Fruit fly (Drosophila melanogaster) whole organism, embryonic: ENCODE data around the gene CG6962.

Experiments used
- ATbp ChIP-seq: fragments of 200-800 bp; sonication (Bioruptor generic); optimal IDR thresholded peaks from 2 replicates; lab custom pipeline; 2017; ENCODE audit warnings: missing biosample characterization, mild to moderate bottlenecking, missing genetic modification characterization, missing genetic modification reagents
- Abd-B ChIP-seq: fragments of 200-800 bp; sonication (Bioruptor generic); optimal IDR thresholded peaks from 2 replicates; lab custom pipeline; 2018; ENCODE audit warnings: missing biosample characterization, mild to moderate bottlenecking, missing genetic modification characterization, moderate library complexity
- B-H2 ChIP-seq: fragments of 200-800 bp; sonication (Bioruptor generic); optimal IDR thresholded peaks from 2 replicates; lab custom pipeline; 2018; ENCODE audit warnings: missing biosample characterization, mild to moderate bottlenecking, missing genetic modification characterization
- CG10147 ChIP-seq: fragments of 200-800 bp; sonication (Bioruptor generic); optimal IDR thresholded peaks from 2 replicates; lab custom pipeline; 2019; ENCODE audit warnings: missing biosample characterization, mild to moderate bottlenecking, missing genetic modification characterization, moderate library complexity
- CG11247 ChIP-seq: fragments of 200-800 bp; sonication (Bioruptor generic); IDR thresholded peaks from 2 replicates; pipeline ENCODE4 v1.3.6; 2022; ENCODE audit warnings: missing biosample characterization, missing genetic modification characterization
- CG11456 ChIP-seq: fragments of 200-800 bp; sonication (Bioruptor generic); IDR thresholded peaks from 3 replicates; pipeline ENCODE4 v1.3.6; 2022; ENCODE audit warnings: missing biosample characterization, missing genetic modification characterization
- CG14050 ChIP-seq: fragments of 200-800 bp; sonication (Bioruptor generic); IDR thresholded peaks from 3 replicates; pipeline ENCODE4 v1.3.6; 2022; ENCODE audit warnings: missing biosample characterization, missing genetic modification characterization
- CG14441 ChIP-seq: fragments of 200-800 bp; sonication (Bioruptor generic); IDR thresholded peaks from 2 replicates; pipeline ENCODE4 v1.3.6; 2022; ENCODE audit warnings: missing biosample characterization, missing genetic modification characterization
- CG15011 ChIP-seq: fragments of 200-800 bp; sonication (Bioruptor generic); optimal IDR thresholded peaks from 3 replicates; lab custom pipeline; 2018; ENCODE audit warnings: missing biosample characterization, mild to moderate bottlenecking, missing genetic modification characterization
- CG15479 ChIP-seq: fragments of 200-800 bp; sonication (Bioruptor generic); optimal IDR thresholded peaks from 3 replicates; lab custom pipeline; 2019; ENCODE audit warnings: missing biosample characterization, mild to moderate bottlenecking, missing genetic modification characterization, moderate library complexity
- CG1602 ChIP-seq: fragments of 200-800 bp; sonication (Bioruptor generic); optimal IDR thresholded peaks from 3 replicates; lab custom pipeline; 2016; ENCODE audit warnings: missing biosample characterization, missing genetic modification characterization
- CG17186 ChIP-seq: fragments of 200-800 bp; sonication (Bioruptor generic); optimal IDR thresholded peaks from 3 replicates; lab custom pipeline; 2017; ENCODE audit warnings: missing biosample characterization, missing genetic modification reagents, missing genetic modification characterization
- CG17568 ChIP-seq: fragments of 200-800 bp; sonication (Bioruptor generic); optimal IDR thresholded peaks from 2 replicates; lab custom pipeline; 2018; ENCODE audit warnings: missing biosample characterization, mild to moderate bottlenecking, missing genetic modification characterization, moderate library complexity
- CG18262 ChIP-seq: fragments of 200-800 bp; optimal IDR thresholded peaks from 3 replicates; lab custom pipeline; 2019; ENCODE audit warnings: missing biosample characterization, mild to moderate bottlenecking, missing genetic modification characterization, moderate library complexity
- CG2199 ChIP-seq: fragments of 200-800 bp; sonication (Bioruptor generic); IDR thresholded peaks from 3 replicates; pipeline ENCODE4 v1.3.6; 2022; ENCODE audit warnings: missing biosample characterization, missing genetic modification characterization
- CG2712 ChIP-seq: fragments of 200-800 bp; optimal IDR thresholded peaks from 3 replicates; lab custom pipeline; 2019; ENCODE audit warnings: missing biosample characterization, mild to moderate bottlenecking, missing genetic modification characterization, moderate library complexity
- CG30403 ChIP-seq: fragments of 200-800 bp; sonication (Bioruptor generic); optimal IDR thresholded peaks from 3 replicates; lab custom pipeline; 2016; ENCODE audit warnings: missing biosample characterization, missing genetic modification characterization
- CG31441 ChIP-seq: fragments of 200-800 bp; sonication (Bioruptor generic); IDR thresholded peaks from 2 replicates; pipeline ENCODE4 v1.3.6; 2022; ENCODE audit warnings: missing biosample characterization, missing genetic modification characterization
- CG32532 ChIP-seq: fragments of 200-800 bp; sonication (Bioruptor generic); IDR thresholded peaks from 2 replicates; pipeline ENCODE4 v1.3.6; 2022; ENCODE audit warnings: missing biosample characterization, missing genetic modification characterization
- CG32772 ChIP-seq: fragments of 200-800 bp; sonication (Bioruptor generic); IDR thresholded peaks from 2 replicates; pipeline ENCODE4 v1.3.6; 2022; ENCODE audit warnings: missing biosample characterization, missing genetic modification characterization
- CG34422 ChIP-seq: fragments of 200-800 bp; sonication (Bioruptor generic); IDR thresholded peaks from 3 replicates; pipeline ENCODE4 v1.3.6; 2022; ENCODE audit warnings: missing biosample characterization, missing genetic modification characterization
- CG4820 ChIP-seq: fragments of 200-800 bp; sonication (Bioruptor generic); optimal IDR thresholded peaks from 3 replicates; lab custom pipeline; 2016; ENCODE audit warnings: missing biosample characterization, missing genetic modification characterization
- CG5180 ChIP-seq: fragments of 200-800 bp; sonication (Bioruptor generic); optimal IDR thresholded peaks from 3 replicates; lab custom pipeline; 2017; ENCODE audit warnings: missing biosample characterization, missing genetic modification characterization, mild to moderate bottlenecking, moderate library complexity, missing genetic modification reagents
- CG6813 ChIP-seq: fragments of 200-800 bp; sonication (Bioruptor generic); optimal IDR thresholded peaks from 2 replicates; lab custom pipeline; 2017; ENCODE audit warnings: missing biosample characterization, missing genetic modification characterization, mild to moderate bottlenecking, moderate library complexity, missing genetic modification reagents
- CG7357 ChIP-seq: fragments of 200-800 bp; sonication (Bioruptor generic); IDR thresholded peaks from 3 replicates; pipeline ENCODE4 v1.3.6; 2022; ENCODE audit warnings: missing biosample characterization, missing genetic modification characterization
- CG9609 ChIP-seq: fragments of 200-800 bp; sonication (Bioruptor generic); optimal IDR thresholded peaks from 3 replicates; lab custom pipeline; 2016; ENCODE audit warnings: missing biosample characterization, missing genetic modification characterization
- CG9727 ChIP-seq: fragments of 200-800 bp; sonication (Bioruptor generic); optimal IDR thresholded peaks from 3 replicates; lab custom pipeline; 2017; ENCODE audit warnings: missing biosample characterization, mild to moderate bottlenecking, missing genetic modification characterization
- D19A ChIP-seq: fragments of 200-800 bp; optimal IDR thresholded peaks from 3 replicates; lab custom pipeline; 2019; ENCODE audit warnings: missing biosample characterization, mild to moderate bottlenecking, missing genetic modification characterization, moderate library complexity
- E2f1 ChIP-seq: fragments of 200-800 bp; sonication (Bioruptor generic); IDR thresholded peaks from 2 replicates; pipeline ENCODE4 v1.3.6; 2022; ENCODE audit warnings: missing biosample characterization, missing genetic modification characterization
- Ets97D ChIP-seq: fragments of 200-800 bp; sonication (Bioruptor generic); optimal IDR thresholded peaks from 3 replicates; lab custom pipeline; 2016; ENCODE audit warnings: missing biosample characterization, missing genetic modification characterization
- Fer3 ChIP-seq: fragments of 200-800 bp; sonication (Bioruptor generic); optimal IDR thresholded peaks from 2 replicates; lab custom pipeline; 2018; ENCODE audit warnings: missing biosample characterization, mild to moderate bottlenecking, missing genetic modification characterization, moderate library complexity
- H15 ChIP-seq: fragments of 200-800 bp; sonication (Bioruptor generic); IDR thresholded peaks from 3 replicates; pipeline ENCODE4 v1.3.6; 2022; ENCODE audit warnings: missing biosample characterization, missing genetic modification characterization
- HLH3B ChIP-seq: fragments of 200-800 bp; sonication (Bioruptor generic); IDR thresholded peaks from 2 replicates; pipeline ENCODE4 v1.3.6; 2022; ENCODE audit warnings: missing biosample characterization, missing genetic modification characterization
- HmgZ ChIP-seq: fragments of 200-800 bp; sonication (Bioruptor generic); optimal IDR thresholded peaks from 2 replicates; lab custom pipeline; 2018; ENCODE audit warnings: missing biosample characterization, mild to moderate bottlenecking, missing genetic modification characterization
- Hmx ChIP-seq: fragments of 200-800 bp; sonication (Bioruptor generic); optimal IDR thresholded peaks from 2 replicates; lab custom pipeline; 2016; ENCODE audit warnings: missing biosample characterization, missing genetic modification characterization
- Lpt ChIP-seq: fragments of >200 bp; optimal IDR thresholded peaks from 2 replicates; lab custom pipeline; 2018; ENCODE audit warnings: missing biosample characterization, missing genetic modification characterization
- Meics ChIP-seq: fragments of 200-800 bp; sonication (Bioruptor generic); optimal IDR thresholded peaks from 2 replicates; lab custom pipeline; 2017; ENCODE audit warnings: missing biosample characterization, mild to moderate bottlenecking, missing genetic modification characterization
- Sox100B ChIP-seq: fragments of 200-800 bp; sonication (Bioruptor generic); optimal IDR thresholded peaks from 3 replicates; lab custom pipeline; 2018; ENCODE audit warnings: missing biosample characterization, mild to moderate bottlenecking, missing genetic modification characterization
- Vsx1 ChIP-seq: fragments of 200-800 bp; sonication (Bioruptor generic); optimal IDR thresholded peaks from 2 replicates; lab custom pipeline; 2017; ENCODE audit warnings: missing biosample characterization, mild to moderate bottlenecking, missing genetic modification characterization, missing genetic modification reagents
- ap ChIP-seq: fragments of 200-800 bp; sonication (Bioruptor generic); IDR thresholded peaks from 2 replicates; pipeline ENCODE4 v1.3.6; 2022; ENCODE audit warnings: missing biosample characterization, missing genetic modification characterization
- bcd ChIP-seq: fragments of 200-800 bp; sonication (Bioruptor generic); optimal IDR thresholded peaks from 2 replicates; lab custom pipeline; 2017; ENCODE audit warnings: missing biosample characterization, mild to moderate bottlenecking, missing genetic modification characterization
- dysf ChIP-seq: fragments of 200-800 bp; sonication (Bioruptor generic); IDR thresholded peaks from 3 replicates; pipeline ENCODE4 v1.3.6; 2022; ENCODE audit warnings: missing biosample characterization, missing genetic modification characterization
- gem ChIP-seq: fragments of 200-800 bp; sonication (Bioruptor generic); optimal IDR thresholded peaks from 2 replicates; lab custom pipeline; 2019; ENCODE audit warnings: missing biosample characterization, mild to moderate bottlenecking, missing genetic modification characterization, moderate library complexity
- gro ChIP-seq: fragments of 200-800 bp; sonication (Bioruptor generic); optimal IDR thresholded peaks from 2 replicates; lab custom pipeline; 2016; ENCODE audit warnings: missing biosample characterization, missing genetic modification characterization
- jigr1 ChIP-seq: fragments of 200-800 bp; sonication (Bioruptor generic); IDR thresholded peaks from 3 replicates; pipeline ENCODE4 v1.3.6; 2022; ENCODE audit warnings: missing biosample characterization, missing genetic modification characterization
- onecut ChIP-seq: fragments of 200-800 bp; sonication (Bioruptor generic); IDR thresholded peaks from 2 replicates; pipeline ENCODE4 v1.3.6; 2022; ENCODE audit warnings: missing biosample characterization, missing genetic modification characterization
- prd ChIP-seq, 3 experiments: fragments of >200 bp in 2 of 3; fragments of 200-800 bp in 1 of 3; sonication (Bioruptor generic) in 1 of 3; optimal IDR thresholded peaks in 2 of 3; IDR thresholded peaks in 1 of 3; 2 replicates in 2 of 3; 3 replicates in 1 of 3; pipeline versions ENCODE4 v1.3.6 to Lab custom; 2017 to 2022; ENCODE audit warnings: missing biosample characterization in 1 of 3, missing genetic modification characterization in 1 of 3
- slou ChIP-seq: fragments of 200-800 bp; sonication (Bioruptor generic); optimal IDR thresholded peaks from 3 replicates; lab custom pipeline; 2016; ENCODE audit warnings: missing biosample characterization, missing genetic modification characterization
- tgo ChIP-seq: fragments of 200-800 bp; sonication (Bioruptor generic); IDR thresholded peaks from 3 replicates; pipeline ENCODE4 v1.3.6; 2022; ENCODE audit warnings: missing biosample characterization, missing genetic modification characterization
- tup ChIP-seq: fragments of 200-800 bp; sonication (Bioruptor generic); optimal IDR thresholded peaks from 2 replicates; lab custom pipeline; 2016; ENCODE audit warnings: missing biosample characterization, mild to moderate bottlenecking, missing genetic modification characterization, moderate library complexity

The CG6962 gene

dm6 chr3R:11869675-11870074 is 12.7 kb downstream of the CG6962 start:
- no peak for TF ChIP-seq CG14050 (GFP tag; lab: Robert Waterston, UW)
- no peak for TF ChIP-seq CG17568 (GFP tag; lab: Kevin White, UChicago)
- peak; percentile 3 for TF ChIP-seq Abd-B
- TF ChIP-seq CG32532 (GFP tag; lab: Robert Waterston, UW): peak; percentile 54; the same call in 1 of the 2 replicates
- TF ChIP-seq CG10147 (GFP tag; lab: Kevin White, UChicago): peak; percentile 10
- TF ChIP-seq CG7357 (GFP tag; lab: Robert Waterston, UW): 0 out of 3 replicates have a peak, but pooled peaks have one; percentile 11
- no peak for TF ChIP-seq jigr1
- peak; percentile 67 for TF ChIP-seq CG14441 (GFP tag; lab: Robert Waterston, UW)
- peak; percentile 58 for TF ChIP-seq HLH3B (GFP tag; lab: Robert Waterston, UW)
- TF ChIP-seq tgo (GFP tag; lab: Robert Waterston, UW): peak; percentile 46; the same call in 2 of the 3 replicates
- TF ChIP-seq CG2712: peak; percentile 51
- TF ChIP-seq Lpt (GFP tag; lab: Kevin White, UChicago): no peak
- no peak for TF ChIP-seq Ets97D (GFP tag; lab: Kevin White, UChicago)
- TF ChIP-seq slou: no peak
- TF ChIP-seq CG9727 (GFP tag; lab: Kevin White, UChicago): peak; percentile 21
- no peak for TF ChIP-seq tup (GFP tag; lab: Kevin White, UChicago)
- no peak for TF ChIP-seq HmgZ (tag; lab: Kevin White, UChicago)
- TF ChIP-seq Meics (GFP tag; lab: Kevin White, UChicago): peak; percentile 34
- peak; percentile 65 for TF ChIP-seq dysf (GFP tag; lab: Robert Waterston, UW)
- 0 out of 3 replicates have a peak, but pooled peaks have one; percentile 30 for TF ChIP-seq CG34422 (GFP tag; lab: Robert Waterston, UW)
- TF ChIP-seq CG1602: no peak
- no peak for TF ChIP-seq Hmx (GFP tag; lab: Kevin White, UChicago)
- no peak for TF ChIP-seq prd (optimal IDR thresholded peaks at IDR 0.05; lab: Kevin White, UChicago)
- TF ChIP-seq prd (GFP tag; IDR thresholded peaks at IDR 0.05; lab: Robert Waterston, UW): peak; percentile 68
- peak; percentile 42; the same call in 1 of the 3 replicates for TF ChIP-seq H15 (GFP tag; lab: Robert Waterston, UW)
- TF ChIP-seq CG2199 (GFP tag; lab: Robert Waterston, UW): 0 out of 3 replicates have a peak, but pooled peaks have one; percentile 47
- peak; percentile 65 for TF ChIP-seq CG11456 (GFP tag; lab: Robert Waterston, UW)
- TF ChIP-seq E2f1 (GFP tag; lab: Robert Waterston, UW): peak; percentile 52; the same call in 1 of the 2 replicates
- TF ChIP-seq bcd (GFP tag; lab: Kevin White, UChicago): peak; percentile 38
- TF ChIP-seq CG5180 (GFP tag; lab: Kevin White, UChicago): peak; percentile 99
- peak; percentile 35 for TF ChIP-seq Fer3
- TF ChIP-seq CG31441 (GFP tag; lab: Robert Waterston, UW): peak; percentile 46; the same call in 1 of the 2 replicates
- peak; percentile 8 for TF ChIP-seq Vsx1 (GFP tag; lab: Kevin White, UChicago)
- 0 out of 2 replicates have a peak, but pooled peaks have one; percentile 28 for TF ChIP-seq CG32772 (GFP tag; lab: Robert Waterston, UW)
- no peak for TF ChIP-seq CG9609 (GFP tag; lab: Kevin White, UChicago)
- TF ChIP-seq CG15479 (GFP tag; lab: Kevin White, UChicago): no peak
- TF ChIP-seq B-H2 (GFP tag; lab: Kevin White, UChicago): no peak
- TF ChIP-seq D19A (tag; lab: Kevin White, UChicago): peak; percentile 49
- peak; percentile 29 for TF ChIP-seq CG4820
- no peak for TF ChIP-seq CG17186 (GFP tag; lab: Kevin White, UChicago)
- TF ChIP-seq CG11247 (GFP tag; lab: Robert Waterston, UW): peak; percentile 33; the same call in 1 of the 2 replicates
- TF ChIP-seq Sox100B (GFP tag; lab: Kevin White, UChicago): peak; percentile 55
- TF ChIP-seq gem: peak; percentile 62
- TF ChIP-seq CG6813 (GFP tag; lab: Kevin White, UChicago): no peak
- no peak for TF ChIP-seq CG15011 (GFP tag; lab: Kevin White, UChicago)
- TF ChIP-seq CG18262 (tag; lab: Kevin White, UChicago): peak; percentile 53
- no peak for TF ChIP-seq ap (GFP tag; lab: Robert Waterston, UW)
- peak; percentile 4 for TF ChIP-seq CG30403 (GFP tag; lab: Kevin White, UChicago)
- no peak for TF ChIP-seq gro (GFP tag; lab: Kevin White, UChicago)
- peak; percentile 24; the same call in 1 of the 2 replicates for TF ChIP-seq onecut
- peak; percentile 31 for TF ChIP-seq ATbp (GFP tag; lab: Kevin White, UChicago)
